Worm (Caenorhabditis elegans) whole organism, midembryonic: ENCODE data around the gene clec-75.

Experiments used
- cog-1 ChIP-seq: sonication (generic microtip); optimal IDR thresholded peaks from 2 replicates; lab custom pipeline; 2016; ENCODE audit warnings: missing genetic modification characterization, missing compliant biosample characterization
- ztf-29 ChIP-seq: fragments of 200-800 bp; sonication (Bioruptor generic); IDR thresholded peaks from 2 replicates; pipeline ENCODE4 v1.3.6; 2022; ENCODE audit warnings: missing genetic modification reagents, missing genetic modification characterization, missing compliant biosample characterization

- TF ChIP-seq cog-1 (tag; lab: Kevin White, UChicago) (no peak), ztf-29 (GFP tag; lab: Robert Waterston, UW) (no peak)
Measured at ce11 chrIV:3944459-3944858, 16.1 kb upstream of the clec-75 start, which contains the start of gene clec-72.
